Fruit fly (Drosophila melanogaster): Measurements from ENCODE around the gene mfr.

dm6 chr3L:8955199-8955598, 42.7 kb upstream of the mfr start:
- TF ChIP-seq CG8159 (tag; optimal IDR thresholded peaks at IDR 0.05), result no peak
- no peak for TF ChIP-seq Snoo (tag; optimal IDR thresholded peaks at IDR 0.05)
- TF ChIP-seq Pif1A (GFP tag; optimal IDR thresholded peaks at IDR 0.05), result no peak
- no peak for TF ChIP-seq CG10348 (GFP tag; IDR thresholded peaks at IDR 0.05)
- no peak for TF ChIP-seq rn (GFP tag; IDR thresholded peaks at IDR 0.05)
- TF ChIP-seq CG32121 (GFP tag; IDR thresholded peaks at IDR 0.05), result no peak
- TF ChIP-seq CG4496 (GFP tag; IDR thresholded peaks at IDR 0.05), result no peak
- TF ChIP-seq CG8301 (tag; optimal IDR thresholded peaks at IDR 0.05), result no peak
- no peak for TF ChIP-seq CG9948 (tag; optimal IDR thresholded peaks at IDR 0.05)
- no peak for TF ChIP-seq CG15710 (tag; optimal IDR thresholded peaks at IDR 0.05)
- no peak for TF ChIP-seq EcR (GFP tag; optimal IDR thresholded peaks at IDR 0.05)
- no peak for TF ChIP-seq Ets98B (GFP tag; IDR thresholded peaks at IDR 0.05)

All from whole organism, pupa.